Worm (Caenorhabditis elegans) whole organism, early embryonic: ENCODE measurements around the gene nhr-171.

ENCODE experiments used
- B0310.2 ChIP-seq: sonication (generic microtip); optimal IDR thresholded peaks from 2 replicates; lab custom pipeline; 2016; ENCODE audit warnings: mild to moderate bottlenecking, missing genetic modification characterization, missing compliant biosample characterization
- ama-1 ChIP-seq: fragments of 150-350 bp; optimal IDR thresholded peaks from 2 replicates; lab custom pipeline; 2014
- ceh-13 ChIP-seq: fragments of 200-800 bp; sonication (Bioruptor generic); optimal IDR thresholded peaks from 2 replicates; lab custom pipeline; 2018; ENCODE audit warnings: mild to moderate bottlenecking, missing genetic modification characterization, missing compliant biosample characterization
- ceh-36 ChIP-seq: sonication (generic microtip); optimal IDR thresholded peaks from 2 replicates; lab custom pipeline; 2016; ENCODE audit warnings: missing genetic modification characterization, inconsistent platforms, missing compliant biosample characterization
- flt-1 ChIP-seq: fragments of 200-800 bp; sonication (Bioruptor generic); IDR thresholded peaks from 2 replicates; pipeline ENCODE4 v1.3.6; 2022; ENCODE audit warnings: missing genetic modification characterization, missing compliant biosample characterization
- scrt-1 ChIP-seq: fragments of 200-800 bp; sonication (Bioruptor generic); IDR thresholded peaks from 2 replicates; pipeline ENCODE4 v1.3.6; 2022; ENCODE audit warnings: missing genetic modification characterization, missing compliant biosample characterization

- TF ChIP-seq ceh-13 (GFP tag; lab: Kevin White, UChicago), result no peak
- TF ChIP-seq ceh-36 (tag; lab: Kevin White, UChicago), result no peak
- no peak for TF ChIP-seq B0310.2 (tag; lab: Kevin White, UChicago)
- TF ChIP-seq scrt-1 (GFP tag; lab: Robert Waterston, UW), result no peak
- TF ChIP-seq flt-1, result no peak
- no peak for TF ChIP-seq ama-1 (lab: Kevin White, UChicago)
These were observed 10.7 kb downstream of the nhr-171 start, which contains the start of gene C54F6.15 for ce11 chrV:7522279-7522678.
